Worm (Caenorhabditis elegans) whole organism, L3 larva: ENCODE data around the gene famh-161.

Source experiments
- R02D3.7 ChIP-seq: fragments of 150-350 bp; optimal IDR thresholded peaks from 2 replicates; lab custom pipeline; 2014; ENCODE audit warnings: missing biosample characterization, missing genetic modification characterization
- aly-2 ChIP-seq: fragments of 150-350 bp; optimal IDR thresholded peaks from 2 replicates; lab custom pipeline; 2014; ENCODE audit warnings: missing biosample characterization, missing genetic modification characterization
- ama-1 ChIP-seq: fragments of 150-350 bp; optimal IDR thresholded peaks from 2 replicates; lab custom pipeline; 2018
- ceh-16 ChIP-seq: sonication (generic microtip); optimal IDR thresholded peaks from 2 replicates; lab custom pipeline; 2017; ENCODE audit warnings: missing biosample characterization, missing genetic modification characterization
- ceh-28 ChIP-seq: fragments of 150-350 bp; optimal IDR thresholded peaks from 2 replicates; lab custom pipeline; 2014; ENCODE audit warnings: missing biosample characterization, missing genetic modification reagents, missing genetic modification characterization
- ceh-82 ChIP-seq: fragments of 150-350 bp; optimal IDR thresholded peaks from 2 replicates; lab custom pipeline; 2014; ENCODE audit warnings: missing biosample characterization, missing genetic modification characterization
- ceh-9 ChIP-seq: sonication (generic microtip); optimal IDR thresholded peaks from 2 replicates; lab custom pipeline; 2018; ENCODE audit warnings: missing biosample characterization, missing genetic modification characterization
- daf-12 ChIP-seq: fragments of 150-350 bp; optimal IDR thresholded peaks from 2 replicates; lab custom pipeline; 2014; ENCODE audit warnings: missing biosample characterization, missing genetic modification reagents, missing genetic modification characterization
- egl-27 ChIP-seq: sonication (generic microtip); optimal IDR thresholded peaks from 4 replicates; lab custom pipeline; 2017; ENCODE audit warnings: missing biosample characterization, missing genetic modification reagents, missing genetic modification characterization
- elt-1 ChIP-seq: fragments of 150-350 bp; optimal IDR thresholded peaks from 2 replicates; lab custom pipeline; 2014; ENCODE audit warnings: missing biosample characterization, missing genetic modification characterization
- elt-2 ChIP-seq: sonication (generic microtip); optimal IDR thresholded peaks from 2 replicates; lab custom pipeline; 2016; ENCODE audit warnings: missing genetic modification reagents, mild to moderate bottlenecking, missing genetic modification characterization, missing compliant biosample characterization
- eor-1 ChIP-seq, 2 experiments: fragments of 150-350 bp; optimal IDR thresholded peaks; 2 replicates each; lab custom pipeline; 2014 to 2018; ENCODE audit warnings: missing biosample characterization in 2 of 2, missing genetic modification characterization in 2 of 2
- fkh-10 ChIP-seq: sonication (generic microtip); optimal IDR thresholded peaks from 2 replicates; lab custom pipeline; 2017; ENCODE audit warnings: missing biosample characterization, missing genetic modification reagents, missing genetic modification characterization
- fkh-2 ChIP-seq: fragments of 150-350 bp; optimal IDR thresholded peaks from 2 replicates; lab custom pipeline; 2014; ENCODE audit warnings: missing biosample characterization, missing genetic modification reagents, missing genetic modification characterization
- fos-1 ChIP-seq: fragments of 150-350 bp; optimal IDR thresholded peaks from 2 replicates; lab custom pipeline; 2014; ENCODE audit warnings: missing biosample characterization, missing genetic modification characterization
- hmg-11 ChIP-seq: sonication (generic microtip); optimal IDR thresholded peaks from 2 replicates; lab custom pipeline; 2016; ENCODE audit warnings: missing genetic modification characterization, missing compliant biosample characterization
- lin-15B ChIP-seq: fragments of 150-350 bp; optimal IDR thresholded peaks from 2 replicates; lab custom pipeline; 2014; ENCODE audit warnings: missing biosample characterization, missing genetic modification characterization
- lin-39 ChIP-seq: fragments of 150-350 bp; optimal IDR thresholded peaks from 2 replicates; lab custom pipeline; 2018; ENCODE audit warnings: missing biosample characterization, missing genetic modification reagents, missing genetic modification characterization
- mdl-1 ChIP-seq: fragments of 150-350 bp; optimal IDR thresholded peaks from 2 replicates; lab custom pipeline; 2014; ENCODE audit warnings: missing biosample characterization, missing genetic modification characterization
- mml-1 ChIP-seq: fragments of 150-350 bp; sonication (generic microtip); optimal IDR thresholded peaks from 3 replicates; lab custom pipeline; 2014; ENCODE audit warnings: missing biosample characterization, missing genetic modification characterization
- nfya-1 ChIP-seq: sonication (generic microtip); optimal IDR thresholded peaks from 2 replicates; lab custom pipeline; 2017; ENCODE audit warnings: missing genetic modification characterization, mild to moderate bottlenecking, missing compliant biosample characterization, antibody characterized with exemption, moderate library complexity; ENCODE audit not compliant: insufficient read depth
- nhr-11 ChIP-seq: fragments of 150-350 bp; optimal IDR thresholded peaks from 2 replicates; lab custom pipeline; 2014; ENCODE audit warnings: missing biosample characterization, missing genetic modification characterization
- nhr-23 ChIP-seq: fragments of 150-350 bp; optimal IDR thresholded peaks from 2 replicates; lab custom pipeline; 2014; ENCODE audit warnings: missing biosample characterization, missing genetic modification reagents, missing genetic modification characterization
- nhr-237 ChIP-seq: fragments of 150-350 bp; optimal IDR thresholded peaks from 2 replicates; lab custom pipeline; 2014; ENCODE audit warnings: missing biosample characterization, missing genetic modification characterization
- nhr-28 ChIP-seq: fragments of 150-350 bp; optimal IDR thresholded peaks from 2 replicates; lab custom pipeline; 2014; ENCODE audit warnings: missing biosample characterization, missing genetic modification characterization
- nhr-43 ChIP-seq: sonication (generic microtip); optimal IDR thresholded peaks from 2 replicates; lab custom pipeline; 2016; ENCODE audit warnings: mild to moderate bottlenecking, missing genetic modification characterization, missing compliant biosample characterization; ENCODE audit not compliant: poor library complexity, severe bottlenecking
- nhr-67 ChIP-seq: fragments of 150-350 bp; optimal IDR thresholded peaks from 2 replicates; lab custom pipeline; 2014; ENCODE audit warnings: missing biosample characterization, missing genetic modification characterization
- nhr-76 ChIP-seq: fragments of 150-350 bp; sonication (generic microtip); optimal IDR thresholded peaks from 5 replicates; lab custom pipeline; 2014; ENCODE audit warnings: missing biosample characterization, missing genetic modification characterization
- nhr-77 ChIP-seq: fragments of 150-350 bp; optimal IDR thresholded peaks from 2 replicates; lab custom pipeline; 2014; ENCODE audit warnings: missing biosample characterization, missing genetic modification characterization
- pha-4 ChIP-seq: fragments of 150-350 bp; optimal IDR thresholded peaks from 2 replicates; lab custom pipeline; 2014; ENCODE audit warnings: missing biosample characterization, missing genetic modification reagents, missing genetic modification characterization
- pqm-1 ChIP-seq: fragments of 150-350 bp; optimal IDR thresholded peaks from 2 replicates; lab custom pipeline; 2017; ENCODE audit warnings: missing biosample characterization, missing genetic modification characterization, inconsistent platforms
- sea-2 ChIP-seq: fragments of 150-350 bp; sonication (generic microtip); optimal IDR thresholded peaks from 4 replicates; lab custom pipeline; 2014; ENCODE audit warnings: missing biosample characterization, missing genetic modification reagents, missing genetic modification characterization
- snpc-4 ChIP-seq: fragments of 150-350 bp; optimal IDR thresholded peaks from 2 replicates; lab custom pipeline; 2014; ENCODE audit warnings: missing biosample characterization, missing genetic modification characterization
- tbx-2 ChIP-seq: sonication (generic microtip); optimal IDR thresholded peaks from 2 replicates; lab custom pipeline; 2016; ENCODE audit warnings: mild to moderate bottlenecking, missing genetic modification characterization, missing compliant biosample characterization
- zag-1 ChIP-seq: fragments of 150-350 bp; optimal IDR thresholded peaks from 2 replicates; lab custom pipeline; 2014; ENCODE audit warnings: missing biosample characterization, missing genetic modification characterization
- ztf-11 ChIP-seq: fragments of 150-350 bp; optimal IDR thresholded peaks from 2 replicates; lab custom pipeline; 2014; ENCODE audit warnings: missing biosample characterization, missing genetic modification characterization

famh-161 gene

ce11 chrV:20556260-20556659 lies 22.3 kb upstream of the famh-161 start, which contains the start of gene Y38H6C.23:
TSS of gene Y38H6C.23 (minus strand) at chrV:20556360.
- TF ChIP-seq aly-2 (tag; lab: Kevin White, UChicago) = no peak
- no peak for TF ChIP-seq lin-15B (tag; lab: Kevin White, UChicago)
- TF ChIP-seq elt-2 (tag; lab: Kevin White, UChicago) = no peak

- no peak for TF ChIP-seq daf-12
- TF ChIP-seq hmg-11 (tag; lab: Kevin White, UChicago) = no peak
- TF ChIP-seq tbx-2 (tag; lab: Kevin White, UChicago) = no peak
- TF ChIP-seq lin-39 (tag; lab: Kevin White, UChicago) = no peak
- TF ChIP-seq fkh-10 = no peak
- TF ChIP-seq nhr-77 = no peak
- no peak for TF ChIP-seq elt-1 (tag; lab: Kevin White, UChicago)
- TF ChIP-seq zag-1 (tag; lab: Kevin White, UChicago) = no peak
- no peak for TF ChIP-seq sea-2 (GFP tag; lab: Kevin White, UChicago)
- TF ChIP-seq nhr-11 (tag; lab: Kevin White, UChicago) = no peak
These were observed 21.1 kb upstream of the famh-161 start, which contains the start of gene Y38H6C.21 for ce11 chrV:20555120-20555519. TSS of gene Y38H6C.21 (minus strand) at chrV:20555267.

- no peak for TF ChIP-seq ceh-16
- TF ChIP-seq ama-1 (lab: Kevin White, UChicago) = no peak
- TF ChIP-seq ceh-28 (tag; lab: Kevin White, UChicago) = no peak
- no peak for TF ChIP-seq sea-2 (GFP tag; lab: Kevin White, UChicago)
- TF ChIP-seq nhr-43 (tag; lab: Kevin White, UChicago) = no peak
- no peak for TF ChIP-seq pqm-1 (tag; lab: Kevin White, UChicago)
- TF ChIP-seq pha-4 = no peak
- no peak for TF ChIP-seq mdl-1 (tag; lab: Kevin White, UChicago)
- TF ChIP-seq ceh-82 = no peak
- no peak for TF ChIP-seq eor-1 (tag; optimal IDR thresholded peaks at IDR 0.05; lab: Kevin White, UChicago)
- TF ChIP-seq nhr-76 = no peak
- TF ChIP-seq fos-1 = no peak
- no peak for TF ChIP-seq nhr-67 (tag; lab: Kevin White, UChicago)
- TF ChIP-seq ztf-11 (tag; lab: Kevin White, UChicago) = no peak
- no peak for TF ChIP-seq mml-1 (tag; lab: Kevin White, UChicago)
- no peak for TF ChIP-seq elt-2 (tag; lab: Kevin White, UChicago)
- no peak for TF ChIP-seq fkh-2 (tag; lab: Kevin White, UChicago)
These were observed 19.0 kb upstream of the famh-161 start, which contains the start of gene vmo-1 for ce11 chrV:20552971-20553370. TSS of gene vmo-1 (minus strand) at chrV:20553071.

ce11 chrV:20551096-20551495 lies 17.1 kb upstream of the famh-161 start, which contains the start of gene Y38H6C.20:
TSS of gene Y38H6C.20 (minus strand) at chrV:20551196.
- no peak for TF ChIP-seq fkh-2 (tag; lab: Kevin White, UChicago)
- no peak for TF ChIP-seq tbx-2 (tag; lab: Kevin White, UChicago)
- no peak for TF ChIP-seq nhr-237 (tag; lab: Kevin White, UChicago)
- no peak for TF ChIP-seq snpc-4
- TF ChIP-seq nhr-77 = no peak
- TF ChIP-seq nhr-28 (tag; lab: Kevin White, UChicago) = no peak
- no peak for TF ChIP-seq mml-1 (tag; lab: Kevin White, UChicago)

ce11 chrV:20547048-20547447 lies 13.1 kb upstream of the famh-161 start, which contains the start of gene Y38H6C.18:
TSS of gene Y38H6C.18 (minus strand) at chrV:20547148.
- TF ChIP-seq ama-1 (lab: Kevin White, UChicago) (no peak), mdl-1 (tag; lab: Kevin White, UChicago) (no peak), ceh-9 (tag; lab: Kevin White, UChicago) (no peak), mml-1 (tag; lab: Kevin White, UChicago) (no peak), nhr-76 (no peak), nhr-67 (tag; lab: Kevin White, UChicago) (no peak), hmg-11 (tag; lab: Kevin White, UChicago) (no peak), lin-39 (tag; lab: Kevin White, UChicago) (no peak), sea-2 (GFP tag; lab: Kevin White, UChicago) (no peak), nhr-23 (tag; lab: Kevin White, UChicago) (no peak), R02D3.7 (tag; lab: Kevin White, UChicago) (no peak), nfya-1 (tag; lab: Kevin White, UChicago) (no peak), egl-27 (no peak)
